Worm (Caenorhabditis elegans) whole organism, dauer: ENCODE results near the gene cpf-1.

Experiments used
- unc-62 ChIP-seq: sonication (generic microtip); optimal IDR thresholded peaks from 2 replicates; lab custom pipeline; 2017; ENCODE audit warnings: missing biosample characterization, missing genetic modification reagents, missing genetic modification characterization

Gene cpf-1

DNA sequence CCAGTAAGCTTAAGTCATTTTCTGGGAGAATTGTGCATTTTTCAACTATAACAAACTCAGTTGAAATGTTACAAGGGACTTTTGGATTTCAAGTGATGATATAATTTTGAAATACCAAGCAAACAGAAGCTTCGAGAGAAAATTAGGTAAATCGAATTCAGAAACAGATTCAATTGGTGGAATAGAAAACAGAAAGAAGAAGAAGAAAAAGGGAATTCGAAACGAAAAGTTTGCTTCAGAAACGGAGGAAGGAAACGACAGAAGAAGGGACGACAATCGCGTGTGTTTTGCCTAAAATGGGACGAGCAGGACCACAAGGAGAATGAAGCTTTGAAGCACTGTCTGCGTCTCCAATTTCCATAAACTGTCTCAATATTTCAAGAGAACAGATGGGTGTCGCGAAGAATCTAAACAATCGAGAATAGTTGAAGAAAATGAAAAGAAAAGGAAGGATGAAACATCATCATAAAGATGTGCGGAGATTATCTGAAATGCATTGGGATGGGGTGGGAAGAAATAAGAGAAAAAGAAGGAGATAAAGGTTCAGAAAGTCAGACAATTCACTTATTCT, 14.5 kb downstream of the cpf-1 start:
- no peak for TF ChIP-seq unc-62

ce11 chrII:8585921-8586320, 16.3 kb downstream of the cpf-1 start:
- no peak for TF ChIP-seq unc-62

DNA sequence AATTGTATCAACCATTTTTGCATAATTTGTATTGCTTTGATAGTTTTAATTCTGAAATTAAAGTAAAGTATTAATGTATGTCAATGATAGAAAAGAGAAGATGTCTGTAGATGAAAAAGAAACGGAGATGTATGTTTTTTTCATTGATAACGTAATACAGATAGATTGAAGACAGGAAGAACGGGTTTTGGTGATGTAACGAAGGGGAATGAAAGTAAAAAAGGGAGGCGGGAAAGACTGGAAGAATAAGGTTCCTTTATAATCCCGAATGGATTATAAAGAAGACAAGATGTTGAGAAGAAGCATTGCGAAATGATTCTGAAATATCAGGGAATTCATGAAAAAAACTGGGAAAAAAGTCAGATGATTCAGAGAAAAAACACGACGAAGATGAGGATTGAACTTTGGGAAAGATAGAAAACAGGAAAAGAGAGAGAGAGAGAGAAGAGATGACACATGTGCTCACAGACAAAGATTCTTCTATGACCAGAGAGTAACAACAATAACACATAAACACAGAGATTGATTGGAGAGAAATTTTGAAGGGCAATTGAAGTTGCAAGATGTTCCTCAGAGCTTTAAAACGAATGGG, 17.1 kb downstream of the cpf-1 start, which contains the start of gene F54C9.11:
Gene F54C9.11, minus strand, starts transcription at position 51 of the 592 bp plus-strand sequence.
- TF ChIP-seq unc-62, result no peak

DNA sequence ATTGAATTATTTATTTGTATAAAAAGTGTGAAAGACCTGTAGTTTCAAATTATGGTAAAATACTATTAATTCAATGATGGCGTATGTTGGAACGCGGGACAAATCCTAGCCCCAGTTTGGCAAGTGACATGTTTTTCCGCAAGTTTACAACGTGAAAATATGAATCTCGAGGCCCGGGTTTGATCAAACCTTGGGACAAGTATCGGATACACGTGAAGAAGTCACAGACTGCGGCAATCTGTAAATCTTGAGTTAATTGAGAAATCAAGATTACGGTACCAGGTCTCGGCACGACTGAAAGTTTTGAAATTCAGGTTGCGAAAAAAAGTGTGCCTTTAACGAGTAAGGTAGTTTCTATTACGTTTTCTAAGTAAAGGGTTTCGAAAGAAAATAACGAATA, 19.2 kb downstream of the cpf-1 start:
- TF ChIP-seq unc-62, result no peak

DNA sequence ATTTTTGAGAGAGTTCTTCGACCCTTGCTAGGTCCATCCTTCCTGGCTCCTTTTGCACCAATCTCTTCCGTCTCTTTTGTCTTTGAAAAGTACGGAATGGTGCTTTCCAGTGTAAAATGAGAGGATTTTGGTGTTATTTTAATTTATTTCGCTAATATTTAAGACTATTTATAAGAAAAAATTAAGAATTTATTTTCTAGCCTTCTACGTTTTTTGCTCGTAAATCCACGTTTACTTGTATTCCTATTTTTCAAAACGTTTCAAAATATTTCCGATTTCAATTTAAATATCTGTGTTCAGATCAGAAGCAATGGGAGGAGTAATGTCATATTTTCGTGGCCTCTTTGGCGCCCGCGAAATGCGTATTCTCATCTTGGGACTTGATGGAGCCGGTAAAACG, 20.5 kb downstream of the cpf-1 start, which contains the start of gene arl-1:
Gene arl-1, plus strand, starts transcription at position 301 of the 400 bp plus-strand sequence.
- TF ChIP-seq unc-62, result no peak

ce11 chrII:8577509-8578099, 24.6 kb downstream of the cpf-1 start, which contains the start of gene F54C9.9:
Gene F54C9.9 (plus strand): TSS chrII:8578049.
- TF ChIP-seq unc-62, result no peak

ce11 chrII:8575184-8575583, 27.1 kb downstream of the cpf-1 start, which contains the start of gene puf-5:
Gene puf-5 (plus strand): TSS chrII:8575541.
- no peak for TF ChIP-seq unc-62

DNA sequence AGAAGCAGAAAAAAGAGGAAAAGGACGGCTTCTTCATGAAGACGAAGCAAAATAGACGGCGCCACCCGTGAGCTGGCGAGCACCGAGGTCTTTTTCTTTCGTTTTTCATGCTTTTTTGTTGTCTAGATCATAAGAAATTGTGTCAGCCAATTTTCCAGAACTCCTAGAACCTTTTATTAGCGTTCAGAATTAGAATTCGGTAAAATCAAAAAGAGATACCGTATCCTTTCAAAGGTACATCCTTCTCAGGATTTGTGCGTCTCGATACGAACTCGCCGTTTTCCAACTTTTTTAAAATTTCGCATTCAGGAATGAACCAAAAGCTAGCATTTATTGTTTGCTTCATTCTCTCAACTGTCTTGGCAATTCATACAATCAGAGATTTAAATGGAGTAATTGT, 29.2 kb downstream of the cpf-1 start, which contains the start of gene F54C9.7:
Gene F54C9.7, plus strand, starts transcription at position 301 of the 400 bp plus-strand sequence.
- no peak for TF ChIP-seq unc-62

DNA sequence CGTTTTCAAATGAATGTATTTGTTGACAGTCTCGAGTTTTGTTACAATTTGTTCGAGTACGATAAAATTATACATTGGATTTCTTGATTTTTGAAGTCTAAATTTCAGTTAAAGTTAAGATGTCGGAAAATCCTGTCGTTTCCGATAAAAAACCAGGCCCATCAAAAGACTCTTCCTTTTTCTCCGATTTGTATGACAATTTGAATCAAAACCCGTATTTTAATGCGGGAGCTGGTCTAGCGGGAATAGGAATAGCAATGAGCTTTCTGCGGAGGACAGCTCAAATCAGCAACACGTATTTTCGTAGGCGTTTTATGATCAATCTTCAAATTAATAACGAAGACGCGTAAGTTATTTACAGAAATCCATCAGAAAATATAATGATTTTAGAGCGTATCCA, 31.3 kb downstream of the cpf-1 start, which contains the start of gene bcs-1:
Gene bcs-1, plus strand, starts transcription at position 109 of the 400 bp plus-strand sequence.
- TF ChIP-seq unc-62, result no peak

DNA sequence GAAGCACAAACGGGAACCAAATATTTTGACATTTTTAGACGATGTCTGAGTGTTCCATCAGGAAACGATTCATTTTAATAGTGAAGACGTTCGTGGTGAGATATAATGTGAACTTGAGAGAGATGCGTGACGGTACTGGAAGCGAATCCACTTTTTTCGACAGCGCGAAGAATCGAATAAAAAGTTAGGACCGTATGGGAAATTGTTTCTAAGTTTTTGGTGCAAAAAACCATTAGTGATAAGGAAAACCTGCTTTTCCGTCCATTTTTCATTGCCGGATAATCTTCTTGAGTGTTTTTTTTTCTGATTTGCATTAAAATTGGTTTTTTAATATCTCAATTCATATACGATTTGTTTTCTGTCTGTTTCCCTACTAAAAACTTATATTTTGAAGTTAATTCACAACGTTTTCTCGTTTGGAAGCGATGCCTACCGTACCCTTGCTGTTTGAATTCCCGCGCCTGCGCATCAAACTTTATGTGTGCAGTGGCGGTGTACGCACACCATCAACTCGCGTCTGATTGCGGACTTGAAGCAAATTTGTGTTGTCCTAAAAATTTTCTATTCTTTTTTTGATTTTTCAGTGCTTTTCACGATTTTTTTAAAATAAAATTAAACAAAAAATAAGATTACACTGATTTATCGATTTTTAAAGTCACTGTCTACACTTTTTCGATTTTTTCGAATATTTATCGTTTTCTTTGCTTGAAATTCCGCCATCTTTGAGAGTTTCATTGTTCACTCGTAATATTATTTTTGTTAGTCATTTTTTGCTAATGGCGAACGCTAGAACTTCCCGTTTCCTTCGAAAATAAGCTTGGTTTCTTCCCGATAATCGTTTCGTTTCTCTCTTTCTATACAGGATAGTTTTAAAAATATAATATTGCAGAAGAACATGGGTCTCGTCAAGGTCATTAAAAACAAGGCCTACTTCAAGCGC, 32.9 kb downstream of the cpf-1 start, which contains the start of the genes col-38 and rpl-5:
Gene col-38, minus strand, starts transcription at position 51 of the 940 bp plus-strand sequence.
Gene rpl-5, plus strand, starts transcription at position 890 of the 940 bp plus-strand sequence.
- TF ChIP-seq unc-62, result no peak

ce11 chrII:8568234-8568969, 33.8 kb downstream of the cpf-1 start:
- TF ChIP-seq unc-62, result no peak

ce11 chrII:8566806-8567266, 35.4 kb downstream of the cpf-1 start, which contains the start of gene F54C9.3:
Gene F54C9.3 (minus strand): TSS chrII:8566856.
- TF ChIP-seq unc-62, result no peak

DNA sequence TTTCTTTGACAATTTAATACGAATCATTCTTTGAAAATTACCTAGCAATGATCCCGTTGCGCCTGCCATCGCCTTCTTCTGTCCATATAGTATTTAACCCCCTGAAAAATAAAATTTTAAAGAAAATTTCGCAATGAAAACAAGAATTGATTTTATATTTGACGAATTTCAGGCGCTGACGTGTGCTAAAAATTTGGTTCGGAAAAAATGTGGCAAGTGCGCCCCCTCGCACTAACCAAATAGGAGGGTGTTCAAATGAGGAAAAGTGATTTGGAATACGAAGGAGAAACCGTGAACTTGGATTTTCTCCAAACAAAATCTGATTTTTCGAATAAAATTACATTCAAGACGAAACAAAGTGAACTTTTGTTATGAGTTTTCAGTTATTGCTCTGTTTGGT, 36.2 kb downstream of the cpf-1 start, which contains the start of gene stc-1:
Gene stc-1, minus strand, starts transcription at position 101 of the 400 bp plus-strand sequence.
- TF ChIP-seq unc-62, result no peak

DNA sequence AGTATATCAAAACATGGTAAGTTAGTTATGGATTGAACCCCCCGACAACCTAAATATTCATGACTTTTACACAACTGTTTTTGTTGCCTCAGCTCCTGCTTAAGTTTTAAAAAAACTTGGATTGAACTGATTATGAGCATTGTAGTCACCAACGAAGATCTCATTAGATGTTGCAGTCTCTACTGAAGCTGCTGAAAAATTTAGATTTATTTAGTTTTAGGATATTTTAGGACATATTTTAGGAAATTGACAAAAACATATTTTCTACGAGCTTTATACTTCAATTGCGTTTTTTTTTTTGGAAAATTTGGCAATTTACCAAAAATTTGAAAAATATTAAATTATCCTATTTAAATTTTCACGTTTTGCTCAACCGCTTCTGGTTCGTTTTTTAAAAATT, 40.2 kb downstream of the cpf-1 start, which contains the start of gene F54C9.14:
Gene F54C9.14, plus strand, starts transcription at position 301 of the 400 bp plus-strand sequence.
- no peak for TF ChIP-seq unc-62

DNA sequence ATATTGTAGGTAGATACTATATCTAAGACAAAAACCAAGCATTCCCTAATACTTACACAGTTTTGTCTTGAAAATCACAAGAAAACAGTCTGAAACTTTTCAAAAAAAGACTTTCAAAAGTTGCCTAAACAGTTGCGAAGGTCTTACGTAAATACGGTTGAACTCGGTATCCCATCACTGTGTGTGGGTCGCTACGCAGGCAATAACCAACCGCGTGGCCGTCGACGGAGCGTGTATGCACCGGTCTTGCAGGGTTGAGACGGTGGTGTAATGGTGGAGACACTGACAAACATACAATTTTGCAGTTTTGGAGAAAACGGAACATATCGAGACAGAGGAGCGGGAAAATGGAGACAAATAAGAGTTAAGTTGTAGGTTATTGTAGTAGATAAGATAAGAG, 41.0 kb downstream of the cpf-1 start, which contains the start of gene iff-2:
Gene iff-2, minus strand, starts transcription at position 141 of the 400 bp plus-strand sequence.
- TF ChIP-seq unc-62, result no peak
